Fruit fly (Drosophila melanogaster) whole organism, embryonic: ENCODE results near the gene sick.

Experiments
- Aef1 ChIP-seq: fragments of 200-800 bp; sonication (Bioruptor generic); IDR thresholded peaks from 3 replicates; pipeline ENCODE4 v1.3.6; 2022; ENCODE audit warnings: missing biosample characterization, missing genetic modification characterization
- Antp ChIP-seq: fragments of 200-800 bp; sonication (Bioruptor generic); optimal IDR thresholded peaks from 3 replicates; lab custom pipeline; 2016; ENCODE audit warnings: missing biosample characterization, missing genetic modification characterization
- CG10565 ChIP-seq: fragments of 200-800 bp; sonication (Bioruptor generic); optimal IDR thresholded peaks from 3 replicates; lab custom pipeline; 2016; ENCODE audit warnings: missing biosample characterization, mild to moderate bottlenecking, missing genetic modification characterization
- CG10959 ChIP-seq: fragments of 200-800 bp; sonication (Bioruptor generic); IDR thresholded peaks from 2 replicates; pipeline ENCODE4 v1.3.6; 2022; ENCODE audit warnings: missing biosample characterization, missing genetic modification characterization
- CG12071 ChIP-seq: fragments of 200-800 bp; sonication (Bioruptor generic); optimal IDR thresholded peaks from 3 replicates; lab custom pipeline; 2018; ENCODE audit warnings: missing biosample characterization, mild to moderate bottlenecking, missing genetic modification characterization
- CG12299 ChIP-seq: fragments of 200-800 bp; sonication (Bioruptor generic); optimal IDR thresholded peaks from 2 replicates; lab custom pipeline; 2018; ENCODE audit warnings: missing biosample characterization, mild to moderate bottlenecking, missing genetic modification characterization
- CG14014 ChIP-seq: fragments of 200-800 bp; sonication (Bioruptor generic); IDR thresholded peaks from 2 replicates; pipeline ENCODE4 v1.3.6; 2022; ENCODE audit warnings: missing biosample characterization, missing genetic modification characterization
- CG14050 ChIP-seq: fragments of 200-800 bp; sonication (Bioruptor generic); IDR thresholded peaks from 3 replicates; pipeline ENCODE4 v1.3.6; 2022; ENCODE audit warnings: missing biosample characterization, missing genetic modification characterization
- CG15479 ChIP-seq: fragments of 200-800 bp; sonication (Bioruptor generic); optimal IDR thresholded peaks from 3 replicates; lab custom pipeline; 2019; ENCODE audit warnings: missing biosample characterization, mild to moderate bottlenecking, missing genetic modification characterization, moderate library complexity
- CG15696 ChIP-seq: fragments of 200-800 bp; sonication (Bioruptor generic); optimal IDR thresholded peaks from 2 replicates; lab custom pipeline; 2019; ENCODE audit warnings: missing biosample characterization, mild to moderate bottlenecking, missing genetic modification characterization, moderate library complexity
- CG16863 ChIP-seq: fragments of 200-800 bp; sonication (Bioruptor generic); optimal IDR thresholded peaks from 3 replicates; lab custom pipeline; 2016; ENCODE audit warnings: missing biosample characterization, missing genetic modification characterization
- CG17186 ChIP-seq: fragments of 200-800 bp; sonication (Bioruptor generic); optimal IDR thresholded peaks from 3 replicates; lab custom pipeline; 2017; ENCODE audit warnings: missing biosample characterization, missing genetic modification reagents, missing genetic modification characterization
- CG18262 ChIP-seq: fragments of 200-800 bp; optimal IDR thresholded peaks from 3 replicates; lab custom pipeline; 2019; ENCODE audit warnings: missing biosample characterization, mild to moderate bottlenecking, missing genetic modification characterization, moderate library complexity
- CG2678 ChIP-seq: fragments of 200-800 bp; sonication (Bioruptor generic); optimal IDR thresholded peaks from 3 replicates; lab custom pipeline; 2019; ENCODE audit warnings: missing biosample characterization, mild to moderate bottlenecking, missing genetic modification characterization, moderate library complexity
- CG4282 ChIP-seq: fragments of 200-800 bp; sonication (Bioruptor generic); optimal IDR thresholded peaks from 2 replicates; lab custom pipeline; 2016; ENCODE audit warnings: missing biosample characterization, missing genetic modification characterization
- CG6765 ChIP-seq: fragments of 200-800 bp; sonication (Bioruptor generic); optimal IDR thresholded peaks from 3 replicates; lab custom pipeline; 2017; ENCODE audit warnings: missing biosample characterization, mild to moderate bottlenecking, missing genetic modification characterization
- CG6854 ChIP-seq: fragments of 200-800 bp; sonication (Bioruptor generic); optimal IDR thresholded peaks from 3 replicates; lab custom pipeline; 2017; ENCODE audit warnings: missing biosample characterization, mild to moderate bottlenecking, missing genetic modification characterization
- CG7745 ChIP-seq: fragments of 200-800 bp; sonication (Bioruptor generic); optimal IDR thresholded peaks from 2 replicates; lab custom pipeline; 2018; ENCODE audit warnings: missing biosample characterization, mild to moderate bottlenecking, missing genetic modification characterization, moderate library complexity
- CG8944 ChIP-seq: fragments of 200-800 bp; sonication (Bioruptor generic); optimal IDR thresholded peaks from 3 replicates; lab custom pipeline; 2016; ENCODE audit warnings: missing biosample characterization, missing genetic modification characterization
- CTCF ChIP-seq: fragments of 200-800 bp; sonication (Bioruptor generic); optimal IDR thresholded peaks from 2 replicates; lab custom pipeline; 2017; ENCODE audit warnings: missing biosample characterization, mild to moderate bottlenecking, missing genetic modification characterization, moderate library complexity
- CoRest ChIP-seq: fragments of 200-800 bp; sonication (Bioruptor generic); optimal IDR thresholded peaks from 3 replicates; lab custom pipeline; 2018; ENCODE audit warnings: missing biosample characterization, mild to moderate bottlenecking, missing genetic modification characterization, moderate library complexity
- Dip3 ChIP-seq: fragments of 200-800 bp; sonication (Bioruptor generic); optimal IDR thresholded peaks from 3 replicates; lab custom pipeline; 2016; ENCODE audit warnings: missing biosample characterization, missing genetic modification characterization
- E2f2 ChIP-seq: fragments of 200-800 bp; sonication (Bioruptor generic); IDR thresholded peaks from 2 replicates; pipeline ENCODE4 v1.3.6; 2022; ENCODE audit warnings: missing biosample characterization, missing genetic modification characterization
- HLH54F ChIP-seq: fragments of 200-800 bp; sonication (Bioruptor generic); optimal IDR thresholded peaks from 3 replicates; lab custom pipeline; 2016; ENCODE audit warnings: missing biosample characterization, missing genetic modification characterization
- HmgZ ChIP-seq: fragments of 200-800 bp; sonication (Bioruptor generic); optimal IDR thresholded peaks from 2 replicates; lab custom pipeline; 2018; ENCODE audit warnings: missing biosample characterization, mild to moderate bottlenecking, missing genetic modification characterization
- Hr3 ChIP-seq: fragments of 200-800 bp; sonication (Bioruptor generic); optimal IDR thresholded peaks from 3 replicates; lab custom pipeline; 2016; ENCODE audit warnings: missing biosample characterization, missing genetic modification characterization
- Mad ChIP-seq: fragments of 200-800 bp; sonication (Bioruptor generic); optimal IDR thresholded peaks from 2 replicates; lab custom pipeline; 2016; ENCODE audit warnings: missing biosample characterization, missing genetic modification characterization
- Oli ChIP-seq: fragments of 200-800 bp; sonication (Bioruptor generic); optimal IDR thresholded peaks from 2 replicates; lab custom pipeline; 2018; ENCODE audit warnings: missing biosample characterization, mild to moderate bottlenecking, missing genetic modification characterization, moderate library complexity
- ara ChIP-seq: fragments of 200-800 bp; sonication (Bioruptor generic); IDR thresholded peaks from 2 replicates; pipeline ENCODE4 v1.3.6; 2022; ENCODE audit warnings: missing biosample characterization, missing genetic modification characterization
- bab2 ChIP-seq: fragments of 200-800 bp; sonication (Bioruptor generic); optimal IDR thresholded peaks from 2 replicates; lab custom pipeline; 2016; ENCODE audit warnings: missing biosample characterization, missing genetic modification characterization
- da ChIP-seq: fragments of 200-800 bp; sonication (Bioruptor generic); optimal IDR thresholded peaks from 2 replicates; lab custom pipeline; 2016; ENCODE audit warnings: missing biosample characterization, missing genetic modification characterization
- dan ChIP-seq: fragments of 200-800 bp; sonication (Bioruptor generic); IDR thresholded peaks from 2 replicates; pipeline ENCODE4 v1.3.6; 2022; ENCODE audit warnings: missing biosample characterization, missing genetic modification characterization
- fd96Cb ChIP-seq: fragments of 200-800 bp; sonication (Bioruptor generic); optimal IDR thresholded peaks from 2 replicates; lab custom pipeline; 2018; ENCODE audit warnings: missing biosample characterization, mild to moderate bottlenecking, missing genetic modification characterization, moderate library complexity
- fru ChIP-seq: fragments of >200 bp; optimal IDR thresholded peaks from 2 replicates; lab custom pipeline; 2017
- gcm ChIP-seq: fragments of 200-800 bp; sonication (Bioruptor generic); optimal IDR thresholded peaks from 2 replicates; lab custom pipeline; 2019; ENCODE audit warnings: missing biosample characterization, mild to moderate bottlenecking, missing genetic modification characterization, moderate library complexity
- grau ChIP-seq: fragments of 200-800 bp; optimal IDR thresholded peaks from 3 replicates; lab custom pipeline; 2019; ENCODE audit warnings: missing biosample characterization, mild to moderate bottlenecking, missing genetic modification characterization, moderate library complexity
- gsb-n ChIP-seq: fragments of 200-800 bp; sonication (Bioruptor generic); optimal IDR thresholded peaks from 3 replicates; lab custom pipeline; 2018; ENCODE audit warnings: missing biosample characterization, mild to moderate bottlenecking, missing genetic modification characterization
- lmd ChIP-seq: fragments of 200-800 bp; sonication (Bioruptor generic); IDR thresholded peaks from 2 replicates; pipeline ENCODE4 v1.3.6; 2022; ENCODE audit warnings: missing biosample characterization, missing genetic modification characterization
- luna ChIP-seq: fragments of 200-800 bp; sonication (Bioruptor generic); optimal IDR thresholded peaks from 2 replicates; lab custom pipeline; 2016; ENCODE audit warnings: missing biosample characterization, missing genetic modification characterization
- nerfin-2 ChIP-seq: fragments of 200-800 bp; sonication (Bioruptor generic); IDR thresholded peaks from 2 replicates; pipeline ENCODE4 v1.3.6; 2022; ENCODE audit warnings: missing biosample characterization, missing genetic modification characterization; ENCODE audit not compliant: partially characterized antibody
- pho ChIP-seq: fragments of 200-800 bp; sonication (Bioruptor generic); optimal IDR thresholded peaks from 2 replicates; lab custom pipeline; 2016; ENCODE audit warnings: missing biosample characterization, missing genetic modification characterization
- pzg ChIP-seq: fragments of 200-800 bp; sonication (Bioruptor generic); optimal IDR thresholded peaks from 3 replicates; lab custom pipeline; 2018; ENCODE audit warnings: missing biosample characterization, mild to moderate bottlenecking, missing genetic modification characterization, moderate library complexity
- salm ChIP-seq: fragments of 200-800 bp; sonication (Bioruptor generic); optimal IDR thresholded peaks from 2 replicates; lab custom pipeline; 2018; ENCODE audit warnings: missing biosample characterization, mild to moderate bottlenecking, missing genetic modification characterization
- sens ChIP-seq: fragments of 200-800 bp; sonication (Bioruptor generic); peaks from one replicate; lab custom pipeline; 2016; ENCODE audit warnings: missing biosample characterization, missing genetic modification characterization
- sens-2 ChIP-seq: fragments of 200-800 bp; sonication (Bioruptor generic); IDR thresholded peaks from 2 replicates; pipeline ENCODE4 v1.3.6; 2022; ENCODE audit warnings: missing biosample characterization, missing genetic modification characterization
- sima ChIP-seq: fragments of 200-800 bp; sonication (Bioruptor generic); optimal IDR thresholded peaks from 2 replicates; lab custom pipeline; 2016; ENCODE audit warnings: missing biosample characterization, missing genetic modification characterization
- sob ChIP-seq: fragments of 200-800 bp; sonication (Bioruptor generic); IDR thresholded peaks from 2 replicates; pipeline ENCODE4 v1.3.6; 2022; ENCODE audit warnings: missing biosample characterization, missing genetic modification characterization
- tgo ChIP-seq: fragments of 200-800 bp; sonication (Bioruptor generic); IDR thresholded peaks from 3 replicates; pipeline ENCODE4 v1.3.6; 2022; ENCODE audit warnings: missing biosample characterization, missing genetic modification characterization
- tll ChIP-seq, 2 experiments: fragments of 200-800 bp in 1 of 2; fragments of >200 bp in 1 of 2; sonication (Bioruptor generic) in 1 of 2; optimal IDR thresholded peaks; 2 replicates each; lab custom pipeline; 2017 to 2019; ENCODE audit warnings: missing biosample characterization in 2 of 2, missing genetic modification characterization in 2 of 2, mild to moderate bottlenecking in 1 of 2, moderate library complexity in 1 of 2
- vnd ChIP-seq: fragments of 200-800 bp; sonication (Bioruptor generic); IDR thresholded peaks from 3 replicates; pipeline ENCODE4 v1.3.6; 2022; ENCODE audit warnings: missing biosample characterization, missing genetic modification characterization; ENCODE audit not compliant: partially characterized antibody

The sick gene

DNA sequence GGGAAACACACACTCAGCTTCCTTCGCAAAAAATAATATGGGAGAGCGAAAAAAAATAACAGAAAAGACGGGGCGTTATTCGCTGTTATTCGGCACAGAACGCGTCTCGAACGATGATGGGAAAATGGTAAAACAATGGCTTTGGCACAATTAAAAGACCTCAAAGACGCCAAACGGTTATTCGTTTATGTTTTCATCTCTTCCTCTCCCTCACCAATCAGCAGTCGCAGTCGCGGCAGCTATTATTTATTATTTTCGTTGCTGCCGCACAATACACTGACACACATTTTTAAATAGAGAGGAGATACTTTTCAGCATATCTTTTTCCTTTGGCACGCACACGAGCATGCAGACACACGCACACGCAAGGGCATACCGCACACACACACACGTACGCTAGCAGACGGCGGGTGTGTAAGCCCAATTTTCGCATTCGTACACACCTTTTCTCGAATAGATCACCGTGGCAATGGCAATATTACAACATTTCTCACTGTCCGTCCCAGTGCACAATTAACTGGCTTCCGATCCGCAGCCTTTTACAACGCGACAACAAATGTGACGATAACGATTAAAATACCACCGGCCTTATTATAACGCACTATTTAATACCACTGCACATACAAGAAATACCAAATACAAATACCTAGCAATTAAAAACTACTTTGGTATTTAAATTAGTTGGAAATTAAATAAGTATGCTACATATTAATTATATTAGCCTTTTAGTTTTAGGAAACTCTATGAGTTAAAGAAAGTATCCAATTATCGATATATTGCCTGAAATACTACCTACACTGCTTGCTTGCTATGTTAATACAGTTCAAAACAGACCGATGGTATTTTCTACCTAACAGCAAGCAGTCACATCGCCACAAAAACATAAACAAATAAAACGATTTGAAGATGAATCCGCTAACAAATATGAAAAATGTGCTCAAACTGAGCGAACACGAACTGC, 4.6 kb upstream of the sick start, which contains the start of the genes CdGAPr and CG10466 (continued):
- TF ChIP-seq pho (no peak), CG6765 (GFP tag; lab: Kevin White, UChicago) (peak; percentile 5), CG2678 (tag; lab: Kevin White, UChicago) (no peak), salm (tag; lab: Kevin White, UChicago) (peak; percentile 7), sima (GFP tag; lab: Kevin White, UChicago) (no peak), pzg (GFP tag; lab: Kevin White, UChicago) (peak; percentile 86), CG8944 (GFP tag; lab: Kevin White, UChicago) (no peak), bab2 (GFP tag; lab: Kevin White, UChicago) (no peak), CG7745 (no peak), E2f2 (GFP tag; lab: Robert Waterston, UW) (peak; percentile 5; the same call in 1 of the 2 replicates), HmgZ (peak; percentile 29), nerfin-2 (GFP tag; lab: Robert Waterston, UW) (no peak), CG14014 (GFP tag; lab: Robert Waterston, UW) (no peak), CG10959 (GFP tag; lab: Robert Waterston, UW) (no peak), CTCF (GFP tag; lab: Kevin White, UChicago) (no peak), CG16863 (GFP tag; lab: Kevin White, UChicago) (no peak), CoRest (tag; lab: Kevin White, UChicago) (peak; percentile 44), gcm (GFP tag; lab: Kevin White, UChicago) (no peak), CG12071 (GFP tag; lab: Kevin White, UChicago) (peak; percentile 26), CG18262 (tag; lab: Kevin White, UChicago) (peak; percentile 41), CG6854 (GFP tag; lab: Kevin White, UChicago) (no peak), CG10565 (GFP tag; lab: Kevin White, UChicago) (no peak), CG15479 (no peak), gsb-n (tag; lab: Kevin White, UChicago) (peak; percentile 52), CG17186 (GFP tag; lab: Kevin White, UChicago) (peak; percentile 24), da (GFP tag; lab: Kevin White, UChicago) (no peak), grau (peak; percentile 13), Dip3 (GFP tag; lab: Kevin White, UChicago) (no peak), fd96Cb (tag; lab: Kevin White, UChicago) (no peak), tgo (GFP tag; lab: Robert Waterston, UW) (no peak), Antp (GFP tag; lab: Kevin White, UChicago) (no peak), tll (GFP tag; optimal IDR thresholded peaks at IDR 0.05; lab: Kevin White, UChicago) (no peak), CG15696 (tag; lab: Kevin White, UChicago) (no peak), ara (GFP tag; lab: Robert Waterston, UW) (no peak), fru (no peak), CG12299 (tag; lab: Kevin White, UChicago) (peak; percentile 52), vnd (GFP tag; lab: Robert Waterston, UW) (no peak), Aef1 (GFP tag; lab: Robert Waterston, UW) (no peak), Mad (GFP tag; lab: Kevin White, UChicago) (no peak), CG14050 (no peak), HLH54F (no peak), sob (GFP tag; lab: Robert Waterston, UW) (0 out of 2 replicates have a peak, but pooled peaks have one; percentile 25), luna (GFP tag; lab: Kevin White, UChicago) (no peak), lmd (GFP tag; lab: Robert Waterston, UW) (no peak), dan (GFP tag; lab: Robert Waterston, UW) (no peak), CG4282 (GFP tag; lab: Kevin White, UChicago) (no peak), Hr3 (GFP tag; lab: Kevin White, UChicago) (peak; percentile 17), sens (GFP tag; lab: Kevin White, UChicago) (peak; percentile 81), Oli (no peak), sens-2 (no peak)
